Fruit fly (Drosophila melanogaster) whole organism, prepupa: ENCODE measurements around the gene nonA.
A peak's percentile ranks its signal among the peaks of the same experiment; 100 is the strongest.

ENCODE experiments used
- Blimp-1 ChIP-seq: fragments of 200-800 bp; sonication (Bioruptor generic); optimal IDR thresholded peaks from 3 replicates; lab custom pipeline; 2017; ENCODE audit warnings: missing biosample characterization, missing genetic modification characterization, mild to moderate bottlenecking, moderate library complexity, missing genetic modification reagents
- CG10631 ChIP-seq: fragments of 200-800 bp; sonication (Bioruptor generic); optimal IDR thresholded peaks from 2 replicates; lab custom pipeline; 2016; ENCODE audit warnings: missing biosample characterization, missing genetic modification characterization
- CG11294 ChIP-seq: fragments of 200-800 bp; sonication (Bioruptor generic); IDR thresholded peaks from 2 replicates; pipeline ENCODE4 v1.3.6; 2022; ENCODE audit warnings: missing biosample characterization, missing genetic modification characterization
- CG11762 ChIP-seq: fragments of 200-800 bp; sonication (Bioruptor generic); optimal IDR thresholded peaks from 3 replicates; lab custom pipeline; 2016; ENCODE audit warnings: missing biosample characterization, missing genetic modification characterization; ENCODE audit not compliant: insufficient read depth
- CG11902 ChIP-seq: fragments of 200-800 bp; sonication (Bioruptor generic); optimal IDR thresholded peaks from 3 replicates; lab custom pipeline; 2016; ENCODE audit warnings: missing biosample characterization, missing genetic modification characterization
- CG15336 ChIP-seq: fragments of 200-800 bp; sonication (Bioruptor generic); IDR thresholded peaks from 2 replicates; pipeline ENCODE4 v1.3.6; 2022; ENCODE audit warnings: missing biosample characterization, missing genetic modification characterization
- CG16779 ChIP-seq: fragments of 200-800 bp; sonication (Bioruptor generic); optimal IDR thresholded peaks from 3 replicates; lab custom pipeline; 2017; ENCODE audit warnings: missing biosample characterization, mild to moderate bottlenecking, missing genetic modification characterization
- CG31627 ChIP-seq: fragments of 200-800 bp; sonication (Bioruptor generic); optimal IDR thresholded peaks from 3 replicates; lab custom pipeline; 2016; ENCODE audit warnings: missing biosample characterization, missing genetic modification characterization
- CG4318 ChIP-seq: fragments of 200-800 bp; sonication (Bioruptor generic); optimal IDR thresholded peaks from 3 replicates; lab custom pipeline; 2017; ENCODE audit warnings: missing biosample characterization, mild to moderate bottlenecking, missing genetic modification characterization
- CG6163 ChIP-seq: fragments of 200-800 bp; sonication (Bioruptor generic); IDR thresholded peaks from 3 replicates; pipeline ENCODE4 v1.3.6; 2022; ENCODE audit warnings: missing biosample characterization, missing genetic modification characterization
- CG6792 ChIP-seq: fragments of 200-800 bp; sonication (Bioruptor generic); optimal IDR thresholded peaks from 3 replicates; lab custom pipeline; 2016; ENCODE audit warnings: missing biosample characterization, missing genetic modification characterization
- CG6808 ChIP-seq: fragments of 200-800 bp; sonication (Bioruptor generic); optimal IDR thresholded peaks from 3 replicates; lab custom pipeline; 2017; ENCODE audit warnings: missing biosample characterization, missing genetic modification characterization, mild to moderate bottlenecking, moderate library complexity, missing genetic modification reagents
- CG7368 ChIP-seq: fragments of 200-800 bp; sonication (Bioruptor generic); optimal IDR thresholded peaks from 3 replicates; lab custom pipeline; 2016; ENCODE audit warnings: missing biosample characterization, missing genetic modification characterization
- CG8119 ChIP-seq: fragments of 200-800 bp; sonication (Bioruptor generic); IDR thresholded peaks from 3 replicates; pipeline ENCODE4 v1.3.6; 2022; ENCODE audit warnings: missing biosample characterization, missing genetic modification characterization
- CG8319 ChIP-seq: fragments of 200-800 bp; sonication (Bioruptor generic); optimal IDR thresholded peaks from 3 replicates; lab custom pipeline; 2016; ENCODE audit warnings: missing biosample characterization, missing genetic modification characterization
- CG8632 ChIP-seq: fragments of 200-800 bp; sonication (Bioruptor generic); optimal IDR thresholded peaks from 3 replicates; lab custom pipeline; 2016; ENCODE audit warnings: missing biosample characterization, missing genetic modification characterization
- CG9139 ChIP-seq: fragments of 200-800 bp; sonication (Bioruptor generic); optimal IDR thresholded peaks from 3 replicates; lab custom pipeline; 2017; ENCODE audit warnings: missing biosample characterization, mild to moderate bottlenecking, missing genetic modification characterization
- Eip75B ChIP-seq: fragments of 200-800 bp; sonication (Bioruptor generic); optimal IDR thresholded peaks from 3 replicates; lab custom pipeline; 2016; ENCODE audit warnings: missing biosample characterization, missing genetic modification characterization
- Eip78C ChIP-seq: fragments of 200-800 bp; sonication (Bioruptor generic); peaks from one replicate; lab custom pipeline; 2016; ENCODE audit warnings: missing biosample characterization, missing genetic modification characterization
- Eip93F ChIP-seq: fragments of 200-800 bp; sonication (Bioruptor generic); optimal IDR thresholded peaks from 2 replicates; lab custom pipeline; 2016; ENCODE audit warnings: missing biosample characterization, mild to moderate bottlenecking, missing genetic modification characterization
- Ets21C ChIP-seq: fragments of 200-800 bp; sonication (Bioruptor generic); optimal IDR thresholded peaks from 3 replicates; lab custom pipeline; 2016; ENCODE audit warnings: missing biosample characterization, missing genetic modification characterization
- Ets96B ChIP-seq: fragments of 200-800 bp; optimal IDR thresholded peaks from 2 replicates; lab custom pipeline; 2019; ENCODE audit warnings: missing biosample characterization, mild to moderate bottlenecking, missing genetic modification characterization, moderate library complexity
- Gug ChIP-seq: fragments of 200-800 bp; sonication (Bioruptor generic); IDR thresholded peaks from 2 replicates; pipeline ENCODE4 v1.3.6; 2022; ENCODE audit warnings: missing biosample characterization, missing genetic modification characterization
- Hr38 ChIP-seq: sonication (Bioruptor generic); optimal IDR thresholded peaks from 2 replicates; lab custom pipeline; 2016; ENCODE audit warnings: missing biosample characterization, missing genetic modification characterization
- Hr39 ChIP-seq: fragments of 200-800 bp; sonication (Bioruptor generic); optimal IDR thresholded peaks from 2 replicates; lab custom pipeline; 2016; ENCODE audit warnings: missing biosample characterization, missing genetic modification characterization
- Hr4 ChIP-seq: fragments of 200-800 bp; sonication (Bioruptor generic); optimal IDR thresholded peaks from 3 replicates; lab custom pipeline; 2016; ENCODE audit warnings: missing biosample characterization, missing genetic modification characterization
- Lpt ChIP-seq: fragments of 200-800 bp; sonication (Bioruptor generic); optimal IDR thresholded peaks from 3 replicates; lab custom pipeline; 2016; ENCODE audit warnings: missing biosample characterization, missing genetic modification characterization
- Met ChIP-seq: fragments of 200-800 bp; sonication (Bioruptor generic); optimal IDR thresholded peaks from 3 replicates; lab custom pipeline; 2016; ENCODE audit warnings: missing biosample characterization, missing genetic modification characterization
- Sox102F ChIP-seq: fragments of 200-800 bp; sonication (Bioruptor generic); optimal IDR thresholded peaks from 2 replicates; lab custom pipeline; 2016; ENCODE audit warnings: missing biosample characterization, mild to moderate bottlenecking, missing genetic modification characterization
- Sox14 ChIP-seq: fragments of 200-800 bp; sonication (Bioruptor generic); optimal IDR thresholded peaks from 3 replicates; lab custom pipeline; 2016; ENCODE audit warnings: missing biosample characterization, missing genetic modification characterization
- Sox15 ChIP-seq: fragments of 200-800 bp; sonication (Bioruptor generic); optimal IDR thresholded peaks from 3 replicates; lab custom pipeline; 2016; ENCODE audit warnings: missing biosample characterization, missing genetic modification characterization
- achi ChIP-seq: fragments of 200-800 bp; sonication (Bioruptor generic); optimal IDR thresholded peaks from 3 replicates; lab custom pipeline; 2016; ENCODE audit warnings: missing biosample characterization, missing genetic modification characterization
- cyc ChIP-seq: fragments of 200-800 bp; sonication (Bioruptor generic); optimal IDR thresholded peaks from 3 replicates; lab custom pipeline; 2016; ENCODE audit warnings: missing biosample characterization, missing genetic modification characterization
- dac ChIP-seq: fragments of 200-800 bp; sonication (Bioruptor generic); optimal IDR thresholded peaks from 2 replicates; lab custom pipeline; 2017; ENCODE audit warnings: missing biosample characterization, mild to moderate bottlenecking, missing genetic modification characterization
- dsx ChIP-seq: fragments of 200-800 bp; optimal IDR thresholded peaks from 3 replicates; lab custom pipeline; 2019; ENCODE audit warnings: missing biosample characterization, mild to moderate bottlenecking, missing genetic modification characterization, moderate library complexity; ENCODE audit not compliant: poor library complexity, severe bottlenecking
- eg ChIP-seq: fragments of 200-800 bp; sonication (Bioruptor generic); IDR thresholded peaks from 3 replicates; pipeline ENCODE4 v1.3.6; 2022; ENCODE audit warnings: missing biosample characterization, missing genetic modification characterization
- esn ChIP-seq: fragments of 200-800 bp; sonication (Bioruptor generic); optimal IDR thresholded peaks from 2 replicates; lab custom pipeline; 2016; ENCODE audit warnings: missing biosample characterization, mild to moderate bottlenecking, missing genetic modification characterization, moderate library complexity
- fkh ChIP-seq: fragments of 200-800 bp; sonication (Bioruptor generic); optimal IDR thresholded peaks from 3 replicates; lab custom pipeline; 2017; ENCODE audit warnings: missing biosample characterization, mild to moderate bottlenecking, missing genetic modification characterization, moderate library complexity
- net ChIP-seq: fragments of 200-800 bp; sonication (Bioruptor generic); optimal IDR thresholded peaks from 3 replicates; lab custom pipeline; 2016; ENCODE audit warnings: missing biosample characterization, missing genetic modification characterization
- pdm3 ChIP-seq: fragments of 200-800 bp; sonication (Bioruptor generic); optimal IDR thresholded peaks from 3 replicates; lab custom pipeline; 2016; ENCODE audit warnings: missing biosample characterization, missing genetic modification characterization
- ss ChIP-seq, 2 experiments: fragments of 200-800 bp; sonication (Bioruptor generic); optimal IDR thresholded peaks; 2 replicates in 1 of 2; 3 replicates in 1 of 2; lab custom pipeline; 2017 to 2018; ENCODE audit warnings: mild to moderate bottlenecking in 2 of 2, missing biosample characterization in 2 of 2, missing genetic modification characterization in 2 of 2, moderate library complexity in 1 of 2
- topi ChIP-seq: fragments of 200-800 bp; sonication (Bioruptor generic); optimal IDR thresholded peaks from 3 replicates; lab custom pipeline; 2016; ENCODE audit warnings: missing biosample characterization, missing genetic modification characterization

Gene nonA

dm6 chrX:16374059-16374458, 12.7 kb downstream of the nonA start:
- TF ChIP-seq esn (GFP tag; lab: Kevin White, UChicago) (no peak), Hr4 (GFP tag; lab: Kevin White, UChicago) (no peak), CG15336 (GFP tag; lab: Robert Waterston, UW) (no peak), CG7368 (no peak), CG8632 (no peak), Sox14 (no peak), topi (no peak), ss (GFP tag; optimal IDR thresholded peaks at IDR 0.05; lab: Kevin White, UChicago) (no peak), CG10631 (GFP tag; lab: Kevin White, UChicago) (no peak), Sox15 (GFP tag; lab: Kevin White, UChicago) (no peak), CG8319 (GFP tag; lab: Kevin White, UChicago) (no peak), dsx (no peak), CG6163 (GFP tag; lab: Robert Waterston, UW) (no peak), pdm3 (GFP tag; lab: Kevin White, UChicago) (no peak), Blimp-1 (GFP tag; lab: Kevin White, UChicago) (no peak), achi (GFP tag; lab: Kevin White, UChicago) (no peak)

dm6 chrX:16383667-16384515, 22.5 kb downstream of the nonA start:
- TF ChIP-seq Sox102F, result no peak
- TF ChIP-seq eg (GFP tag; lab: Robert Waterston, UW), result no peak; the same call in 2 of the 3 replicates
- peak; percentile 14; the same call in 1 of the 2 replicates for TF ChIP-seq CG15336 (GFP tag; lab: Robert Waterston, UW)
- TF ChIP-seq fkh, result peak; percentile 86
- no peak for TF ChIP-seq CG6792 (GFP tag; lab: Kevin White, UChicago)
- TF ChIP-seq Eip78C (GFP tag; lab: Kevin White, UChicago), result peak; percentile 62
- no peak for TF ChIP-seq Blimp-1 (GFP tag; lab: Kevin White, UChicago)

- TF ChIP-seq Sox102F (no peak), eg (GFP tag; lab: Robert Waterston, UW) (peak; percentile 68), Hr38 (GFP tag; lab: Kevin White, UChicago) (no peak), CG7368 (no peak), CG16779 (tag; lab: Kevin White, UChicago) (no peak), Lpt (GFP tag; lab: Kevin White, UChicago) (peak; percentile 44), Gug (GFP tag; lab: Robert Waterston, UW) (peak; percentile 58), Hr4 (GFP tag; lab: Kevin White, UChicago) (peak; percentile 51), Hr39 (GFP tag; lab: Kevin White, UChicago) (no peak), CG11902 (GFP tag; lab: Kevin White, UChicago) (peak; percentile 60), CG15336 (GFP tag; lab: Robert Waterston, UW) (peak; percentile 16; the same call in 1 of the 2 replicates), Sox15 (GFP tag; lab: Kevin White, UChicago) (peak; percentile 67), Ets96B (tag; lab: Kevin White, UChicago) (peak; percentile 49), CG8319 (GFP tag; lab: Kevin White, UChicago) (peak; percentile 9), ss (GFP tag; optimal IDR thresholded peaks at IDR 0.05; lab: Kevin White, UChicago) (no peak), cyc (GFP tag; lab: Kevin White, UChicago) (peak; percentile 62), dsx (no peak), CG4318 (GFP tag; lab: Kevin White, UChicago) (peak; percentile 63), CG8632 (peak; percentile 3), net (GFP tag; lab: Kevin White, UChicago) (no peak), CG8119 (peak; percentile 48; the same call in 1 of the 3 replicates), Eip93F (peak; percentile 28), CG11294 (no peak), CG11762 (GFP tag; lab: Kevin White, UChicago) (no peak), Eip75B (no peak), dac (GFP tag; lab: Kevin White, UChicago) (no peak), Blimp-1 (GFP tag; lab: Kevin White, UChicago) (peak; percentile 62), CG31627 (GFP tag; lab: Kevin White, UChicago) (peak; percentile 75), CG6163 (GFP tag; lab: Robert Waterston, UW) (peak; percentile 53; the same call in 1 of the 3 replicates), achi (GFP tag; lab: Kevin White, UChicago) (no peak), Met (GFP tag; lab: Kevin White, UChicago) (peak; percentile 52), Ets21C (GFP tag; lab: Kevin White, UChicago) (peak; percentile 56), CG9139 (GFP tag; lab: Kevin White, UChicago) (no peak), pdm3 (GFP tag; lab: Kevin White, UChicago) (no peak), CG6808 (GFP tag; lab: Kevin White, UChicago) (no peak)
Measured at dm6 chrX:16384843-16385726, 23.7 kb downstream of the nonA start, which contains the start of the genes CG9992 and CG4239. TSS of gene CG9992 (minus strand) at chrX:16384908. TSS of gene CG4239 (plus strand) at chrX:16385278.
